Fruit fly (Drosophila melanogaster): ENCODE data around the gene rdgB.

rdgB gene

dm6 chrX:13781739-13782502 lies 19.4 kb downstream of the rdgB start, which contains the start of the genes CtsB and amrt (continued):
- peak; percentile 88 for TF ChIP-seq CG3163 (GFP tag; optimal IDR thresholded peaks at IDR 0.05)
- 0 out of 3 replicates have a peak, but pooled peaks have one; percentile 48 for TF ChIP-seq Dbx (GFP tag; IDR thresholded peaks at IDR 0.05)
- TF ChIP-seq da (GFP tag; optimal IDR thresholded peaks at IDR 0.05): no peak
- TF ChIP-seq CG10654 (GFP tag; optimal IDR thresholded peaks at IDR 0.05): no peak
- peak; percentile 6 for TF ChIP-seq Bteb2 (GFP tag; optimal IDR thresholded peaks at IDR 0.05)
- TF ChIP-seq wor (GFP tag; IDR thresholded peaks at IDR 0.05): no peak
- TF ChIP-seq phol (tag; optimal IDR thresholded peaks at IDR 0.05): peak; percentile 86
- 0 out of 2 replicates have a peak, but pooled peaks have one; percentile 30 for TF ChIP-seq sob (GFP tag; IDR thresholded peaks at IDR 0.05)
- TF ChIP-seq CG10209 (GFP tag; optimal IDR thresholded peaks at IDR 0.05): peak; percentile 48
- no peak for TF ChIP-seq salm (tag; optimal IDR thresholded peaks at IDR 0.05)
- peak; percentile 71 for TF ChIP-seq CG12659 (GFP tag; optimal IDR thresholded peaks at IDR 0.05)
- TF ChIP-seq schlank (tag; optimal IDR thresholded peaks at IDR 0.05): no peak
- peak; percentile 88 for TF ChIP-seq Dll (GFP tag; IDR thresholded peaks at IDR 0.05; ENCODE audit: partially characterized antibody)
- TF ChIP-seq gfzf (GFP tag; optimal IDR thresholded peaks at IDR 0.05): peak; percentile 28
- peak; percentile 66 for TF ChIP-seq sug (tag; optimal IDR thresholded peaks at IDR 0.05)
- peak; percentile 51 for TF ChIP-seq Side (GFP tag; optimal IDR thresholded peaks at IDR 0.05)
- TF ChIP-seq CG30020 (tag; optimal IDR thresholded peaks at IDR 0.05): peak; percentile 57

- TF ChIP-seq CG12104 (GFP tag; optimal IDR thresholded peaks at IDR 0.05) (no peak), ci (GFP tag; IDR thresholded peaks at IDR 0.05) (no peak; the same call in 2 of the 3 replicates), Dek (tag; optimal IDR thresholded peaks at IDR 0.05) (no peak), nmo (GFP tag; optimal IDR thresholded peaks at IDR 0.05) (no peak), hbn (GFP tag; IDR thresholded peaks at IDR 0.05; ENCODE audit: partially characterized antibody) (no peak), CG7928 (GFP tag; optimal IDR thresholded peaks at IDR 0.05) (no peak), CG8388 (GFP tag; optimal IDR thresholded peaks at IDR 0.05) (no peak), Xrp1 (GFP tag; IDR thresholded peaks at IDR 0.05) (no peak), Doc2 (GFP tag; IDR thresholded peaks at IDR 0.05) (no peak), CG5245 (GFP tag; optimal IDR thresholded peaks at IDR 0.05) (no peak), CG1024 (GFP tag; IDR thresholded peaks at IDR 0.05) (peak; percentile 45; the same call in 1 of the 2 replicates), Mrtf (GFP tag; IDR thresholded peaks at IDR 0.05) (no peak), CG17328 (GFP tag; IDR thresholded peaks at IDR 0.05) (no peak), CG9932 (GFP tag; IDR thresholded peaks at IDR 0.05) (no peak), CG15479 (GFP tag; optimal IDR thresholded peaks at IDR 0.05) (no peak), bsh (GFP tag; optimal IDR thresholded peaks at IDR 0.05) (no peak), lilli (GFP tag; optimal IDR thresholded peaks at IDR 0.05) (no peak), CG30431 (GFP tag; optimal IDR thresholded peaks at IDR 0.05) (no peak), CG6791 (GFP tag; IDR thresholded peaks at IDR 0.05; ENCODE audit: partially characterized antibody) (peak; percentile 73), repo (GFP tag; optimal IDR thresholded peaks at IDR 0.05) (no peak), prd (optimal IDR thresholded peaks at IDR 0.05) (no peak), prd (GFP tag; IDR thresholded peaks at IDR 0.05) (no peak), lola (GFP tag; optimal IDR thresholded peaks at IDR 0.05) (peak in 1 of 3 experiments; percentile 79), hb (GFP tag; IDR thresholded peaks at IDR 0.05; ENCODE audit: partially characterized antibody) (peak; percentile 29; the same call in 1 of the 3 replicates), CG11398 (GFP tag; optimal IDR thresholded peaks at IDR 0.05) (no peak), tio (GFP tag; optimal IDR thresholded peaks at IDR 0.05) (no peak), CG9876 (GFP tag; optimal IDR thresholded peaks at IDR 0.05) (no peak), Meics (GFP tag; optimal IDR thresholded peaks at IDR 0.05) (no peak), h (optimal IDR thresholded peaks at IDR 0.05) (no peak), ato (GFP tag; IDR thresholded peaks at IDR 0.05; ENCODE audit: partially characterized antibody) (peak; percentile 53), CG43689 (GFP tag; IDR thresholded peaks at IDR 0.05) (no peak), kah (GFP tag; optimal IDR thresholded peaks at IDR 0.05) (no peak), crol (GFP tag; IDR thresholded peaks at IDR 0.05) (no peak; the same call in 1 of the 2 replicates)
These were observed 21.0 kb downstream of the rdgB start, which contains the start of gene inaE for dm6 chrX:13783534-13783949. inaE (plus strand) TSS chrX:13783714.
